Fruit fly (Drosophila melanogaster): ENCODE measurements around the gene CG42716.

- TF ChIP-seq usp (GFP tag; optimal IDR thresholded peaks at IDR 0.05) = no peak
- no peak for TF ChIP-seq pan (optimal IDR thresholded peaks at IDR 0.05)
- TF ChIP-seq psq (optimal IDR thresholded peaks at IDR 0.05) = no peak
Measured at dm6 chr3L:15996019-15996418, 37.6 kb upstream of the CG42716 start.
